Worm (Caenorhabditis elegans): Measurements from ENCODE around the gene ugt-23.

DNA sequence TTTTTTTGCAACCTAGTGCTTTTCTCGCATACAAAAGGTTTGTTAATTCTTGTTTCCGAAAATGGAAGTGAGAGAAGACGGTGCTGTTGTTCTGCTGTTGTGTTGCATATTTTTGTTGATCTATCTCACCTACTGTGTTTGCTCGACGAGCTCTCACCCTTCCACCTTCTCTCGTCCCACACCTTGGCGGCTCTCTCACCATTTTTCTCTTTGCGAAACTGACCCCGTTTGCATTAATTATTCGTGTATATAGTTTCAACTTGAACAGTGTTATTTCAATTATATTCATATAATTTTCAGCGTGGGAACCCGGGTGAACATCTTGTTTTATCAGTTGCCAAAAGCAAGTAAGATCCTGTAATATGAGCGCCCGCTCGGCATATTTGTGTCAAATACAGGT lies 47.9 kb downstream of the ugt-23 start, which contains the start of gene R07B1.9:
- TF ChIP-seq him-1 (tag; optimal IDR thresholded peaks at IDR 0.05): no peak
- TF ChIP-seq W03F9.2 (tag; optimal IDR thresholded peaks at IDR 0.05): no peak
